Worm (Caenorhabditis elegans) whole organism, L2 larva: ENCODE data around the gene mask-1.

Experiments used
- C34F6.9 ChIP-seq: fragments of 150-350 bp; optimal IDR thresholded peaks from 2 replicates; lab custom pipeline; 2014; ENCODE audit warnings: missing biosample characterization, missing genetic modification characterization
- F13H6.1 ChIP-seq: sonication (generic microtip); optimal IDR thresholded peaks from 2 replicates; lab custom pipeline; 2016; ENCODE audit warnings: missing genetic modification characterization, missing compliant biosample characterization
- Y55F3AM.14 ChIP-seq: fragments of 200-800 bp; sonication (Bioruptor generic); optimal IDR thresholded peaks from 2 replicates; lab custom pipeline; 2018; ENCODE audit warnings: mild to moderate bottlenecking, missing genetic modification characterization, missing compliant biosample characterization
- alr-1 ChIP-seq: fragments of 150-350 bp; optimal IDR thresholded peaks from 2 replicates; lab custom pipeline; 2014; ENCODE audit warnings: missing biosample characterization, missing genetic modification characterization
- aly-2 ChIP-seq: fragments of 150-350 bp; optimal IDR thresholded peaks from 2 replicates; lab custom pipeline; 2014; ENCODE audit warnings: missing biosample characterization, missing genetic modification characterization
- ceh-16 ChIP-seq: fragments of 150-350 bp; optimal IDR thresholded peaks from 2 replicates; lab custom pipeline; 2014; ENCODE audit warnings: missing biosample characterization, missing genetic modification characterization
- ceh-82 ChIP-seq: fragments of 150-350 bp; optimal IDR thresholded peaks from 2 replicates; lab custom pipeline; 2014; ENCODE audit warnings: missing biosample characterization, missing genetic modification characterization
- crh-2 ChIP-seq: sonication (generic microtip); optimal IDR thresholded peaks from 2 replicates; lab custom pipeline; 2017; ENCODE audit warnings: missing biosample characterization, missing genetic modification characterization
- dmd-4 ChIP-seq: sonication (generic microtip); optimal IDR thresholded peaks from 2 replicates; lab custom pipeline; 2017; ENCODE audit warnings: missing biosample characterization, missing genetic modification characterization
- egl-27 ChIP-seq: sonication (generic microtip); optimal IDR thresholded peaks from 3 replicates; lab custom pipeline; 2017; ENCODE audit warnings: missing biosample characterization, missing genetic modification reagents, missing genetic modification characterization
- elt-3 ChIP-seq: sonication (generic microtip); optimal IDR thresholded peaks from 2 replicates; lab custom pipeline; 2017; ENCODE audit warnings: missing biosample characterization, missing genetic modification characterization
- fos-1 ChIP-seq: fragments of 150-350 bp; optimal IDR thresholded peaks from 2 replicates; lab custom pipeline; 2014; ENCODE audit warnings: missing biosample characterization, missing genetic modification characterization
- gmeb-1 ChIP-seq: fragments of 150-350 bp; optimal IDR thresholded peaks from 2 replicates; lab custom pipeline; 2014; ENCODE audit warnings: missing biosample characterization, missing genetic modification characterization
- lin-11 ChIP-seq: fragments of 150-350 bp; sonication (generic microtip); optimal IDR thresholded peaks from 2 replicates; lab custom pipeline; 2014; ENCODE audit warnings: missing biosample characterization, missing genetic modification characterization, inconsistent platforms, mixed read lengths
- lin-13 ChIP-seq: fragments of 150-350 bp; optimal IDR thresholded peaks from 2 replicates; lab custom pipeline; 2014; ENCODE audit warnings: missing biosample characterization, missing genetic modification reagents, missing genetic modification characterization
- lin-39 ChIP-seq: fragments of 150-350 bp; optimal IDR thresholded peaks from 2 replicates; lab custom pipeline; 2014; ENCODE audit warnings: missing biosample characterization, missing genetic modification reagents, missing genetic modification characterization
- lsy-2 ChIP-seq, 2 experiments: fragments of 150-350 bp in 1 of 2; sonication (generic microtip) in 1 of 2; optimal IDR thresholded peaks; 2 replicates each; lab custom pipeline; 2014 to 2017; ENCODE audit warnings: missing biosample characterization in 2 of 2, missing genetic modification characterization in 2 of 2
- mab-5 ChIP-seq: fragments of 150-350 bp; optimal IDR thresholded peaks from 2 replicates; lab custom pipeline; 2014; ENCODE audit warnings: missing biosample characterization, missing genetic modification characterization
- mdl-1 ChIP-seq, 2 experiments: fragments of 150-350 bp in 1 of 2; sonication (generic microtip) in 1 of 2; optimal IDR thresholded peaks; 2 replicates each; lab custom pipeline; 2017; ENCODE audit warnings: missing biosample characterization in 2 of 2, missing genetic modification characterization in 2 of 2
- nhr-10 ChIP-seq: sonication (generic microtip); optimal IDR thresholded peaks from 2 replicates; lab custom pipeline; 2017; ENCODE audit warnings: missing biosample characterization, missing genetic modification characterization
- nhr-12 ChIP-seq: fragments of 150-350 bp; optimal IDR thresholded peaks from 2 replicates; lab custom pipeline; 2014; ENCODE audit warnings: missing biosample characterization, missing genetic modification characterization
- nhr-129 ChIP-seq: fragments of 150-350 bp; optimal IDR thresholded peaks from 2 replicates; lab custom pipeline; 2014; ENCODE audit warnings: missing biosample characterization, missing genetic modification characterization
- nhr-21 ChIP-seq: fragments of 150-350 bp; optimal IDR thresholded peaks from 2 replicates; lab custom pipeline; 2014; ENCODE audit warnings: missing biosample characterization, missing genetic modification characterization
- nhr-23 ChIP-seq: fragments of 150-350 bp; optimal IDR thresholded peaks from 2 replicates; lab custom pipeline; 2014; ENCODE audit warnings: missing biosample characterization, missing genetic modification reagents, missing genetic modification characterization
- nhr-6 ChIP-seq: fragments of 150-350 bp; optimal IDR thresholded peaks from 2 replicates; lab custom pipeline; 2014; ENCODE audit warnings: missing biosample characterization, missing genetic modification characterization
- nhr-77 ChIP-seq: fragments of 150-350 bp; optimal IDR thresholded peaks from 2 replicates; lab custom pipeline; 2014; ENCODE audit warnings: missing biosample characterization, missing genetic modification characterization
- peb-1 ChIP-seq: fragments of 150-350 bp; optimal IDR thresholded peaks from 2 replicates; lab custom pipeline; 2014; ENCODE audit warnings: missing biosample characterization, missing genetic modification characterization
- sem-4 ChIP-seq: fragments of 150-350 bp; optimal IDR thresholded peaks from 2 replicates; lab custom pipeline; 2014; ENCODE audit warnings: missing biosample characterization, missing genetic modification reagents, missing genetic modification characterization
- sma-3 ChIP-seq: sonication (generic microtip); optimal IDR thresholded peaks from 2 replicates; lab custom pipeline; 2016; ENCODE audit warnings: missing genetic modification reagents, missing genetic modification characterization, missing compliant biosample characterization
- sma-9 ChIP-seq, 2 experiments: fragments of 150-350 bp in 1 of 2; sonication (generic microtip) in 1 of 2; optimal IDR thresholded peaks; 2 replicates each; lab custom pipeline; 2014 to 2016; ENCODE audit warnings: missing genetic modification characterization in 2 of 2, mild to moderate bottlenecking in 1 of 2, missing biosample characterization in 1 of 2, missing compliant biosample characterization in 1 of 2, missing genetic modification reagents in 1 of 2, moderate library complexity in 1 of 2
- snpc-4 ChIP-seq: fragments of 150-350 bp; optimal IDR thresholded peaks from 2 replicates; lab custom pipeline; 2014; ENCODE audit warnings: missing biosample characterization, missing genetic modification characterization
- unc-55 ChIP-seq: fragments of 150-350 bp; sonication (generic microtip); optimal IDR thresholded peaks from 3 replicates; lab custom pipeline; 2014; ENCODE audit warnings: missing biosample characterization, missing genetic modification reagents, missing genetic modification characterization
- zag-1 ChIP-seq: fragments of 150-350 bp; optimal IDR thresholded peaks from 2 replicates; lab custom pipeline; 2014; ENCODE audit warnings: missing biosample characterization, missing genetic modification characterization
- ztf-4 ChIP-seq: fragments of 150-350 bp; optimal IDR thresholded peaks from 2 replicates; lab custom pipeline; 2014; ENCODE audit warnings: missing biosample characterization, missing genetic modification characterization

mask-1 gene

ce11 chrIV:10382894-10383293 is 8.2 kb downstream of the mask-1 start:
- TF ChIP-seq lin-39 (tag; lab: Kevin White, UChicago) (no peak), nhr-23 (tag; lab: Kevin White, UChicago) (no peak)

- no peak for TF ChIP-seq nhr-12 (tag; lab: Kevin White, UChicago)
- TF ChIP-seq, all 48 proteins: peak for 0
Measured at ce11 chrIV:10387113-10387512, 12.4 kb downstream of the mask-1 start, which contains the start of gene nfu-1. TSS of gene nfu-1 (plus strand) at chrIV:10387413.

ce11 chrIV:10388263-10388662 is 13.6 kb downstream of the mask-1 start, which contains the start of gene R10H10.3:
TSS of gene R10H10.3 (plus strand) at chrIV:10388505.
- TF ChIP-seq nhr-10 = no peak
- peak; percentile 89 for TF ChIP-seq fos-1 (tag; lab: Kevin White, UChicago)
- no peak for TF ChIP-seq elt-3 (tag; lab: Kevin White, UChicago)
- TF ChIP-seq, all 48 proteins: peak for 1

- no peak for TF ChIP-seq zag-1 (tag; lab: Kevin White, UChicago)
- TF ChIP-seq Y55F3AM.14 = no peak
- no peak for TF ChIP-seq lin-13 (GFP tag; lab: Kevin White, UChicago)
- no peak for TF ChIP-seq nhr-12 (tag; lab: Kevin White, UChicago)
- TF ChIP-seq dmd-4 (tag; lab: Kevin White, UChicago) = no peak
- TF ChIP-seq nhr-21 = no peak
- TF ChIP-seq nhr-10 = no peak
- TF ChIP-seq ceh-16 (tag; lab: Kevin White, UChicago) = no peak
- no peak for TF ChIP-seq ztf-4 (tag; lab: Kevin White, UChicago)
- no peak for TF ChIP-seq lin-11
- no peak for TF ChIP-seq aly-2 (tag; lab: Kevin White, UChicago)
Measured at ce11 chrIV:10391827-10392226, 17.1 kb downstream of the mask-1 start, which contains the start of gene spe-26. TSS of gene spe-26 (minus strand) at chrIV:10391927.

ce11 chrIV:10394858-10395257 is 20.2 kb downstream of the mask-1 start, which contains the start of gene R10H10.4:
TSS of gene R10H10.4 (minus strand) at chrIV:10394958.
- TF ChIP-seq ceh-82 = no peak
- TF ChIP-seq mab-5 (tag; lab: Kevin White, UChicago) = no peak

- no peak for TF ChIP-seq mab-5 (tag; lab: Kevin White, UChicago)
- peak; percentile 3 for TF ChIP-seq C34F6.9
Measured at ce11 chrIV:10396827-10397226, 22.1 kb downstream of the mask-1 start.

- TF ChIP-seq mab-5 (tag; lab: Kevin White, UChicago) = no peak
- no peak for TF ChIP-seq lin-13 (GFP tag; lab: Kevin White, UChicago)
- TF ChIP-seq sma-9 (GFP tag; optimal IDR thresholded peaks at IDR 0.05; lab: Kevin White, UChicago) = peak; percentile 13
- no peak for TF ChIP-seq sma-9 (tag; optimal IDR thresholded peaks at IDR 0.05; lab: Kevin White, UChicago)
- TF ChIP-seq alr-1 = no peak
- no peak for TF ChIP-seq nhr-10
- peak; percentile 36 for TF ChIP-seq sem-4 (tag; lab: Kevin White, UChicago)
- peak; percentile 15 for TF ChIP-seq C34F6.9
- no peak for TF ChIP-seq unc-55 (GFP tag; lab: Kevin White, UChicago)
- peak in 1 of 2 experiments; percentile 6 for TF ChIP-seq lsy-2 (tag; optimal IDR thresholded peaks at IDR 0.05; lab: Kevin White, UChicago)
Measured at ce11 chrIV:10398244-10398643, 23.5 kb downstream of the mask-1 start.

- TF ChIP-seq crh-2 = peak; percentile 59
- peak; percentile 22 for TF ChIP-seq Y55F3AM.14
- peak; percentile 78 for TF ChIP-seq nhr-129 (tag; lab: Kevin White, UChicago)
- TF ChIP-seq nhr-77 = no peak
- TF ChIP-seq lin-11 = peak; percentile 69
- peak; percentile 22 for TF ChIP-seq egl-27 (tag; lab: Kevin White, UChicago)
- peak; percentile 27 for TF ChIP-seq fos-1 (tag; lab: Kevin White, UChicago)
- no peak for TF ChIP-seq peb-1 (tag; lab: Kevin White, UChicago)
- no peak for TF ChIP-seq nhr-12 (tag; lab: Kevin White, UChicago)
- TF ChIP-seq F13H6.1 = peak; percentile 91
- peak; percentile 25 to 62 for TF ChIP-seq lsy-2 (tag; optimal IDR thresholded peaks at IDR 0.05; lab: Kevin White, UChicago)
- peak; percentile 85 for TF ChIP-seq zag-1 (tag; lab: Kevin White, UChicago)
- TF ChIP-seq sem-4 (tag; lab: Kevin White, UChicago) = peak; percentile 52
- TF ChIP-seq nhr-21 = peak; percentile 22
- no peak for TF ChIP-seq nhr-23 (tag; lab: Kevin White, UChicago)
- TF ChIP-seq lin-13 (GFP tag; lab: Kevin White, UChicago) = peak; percentile 28
- peak; percentile 82 for TF ChIP-seq sma-9 (GFP tag; optimal IDR thresholded peaks at IDR 0.05; lab: Kevin White, UChicago)
- no peak for TF ChIP-seq sma-9 (tag; optimal IDR thresholded peaks at IDR 0.05; lab: Kevin White, UChicago)
- no peak for TF ChIP-seq nhr-10
- TF ChIP-seq nhr-6 (tag; lab: Kevin White, UChicago) = peak; percentile 56
- peak; percentile 38 for TF ChIP-seq snpc-4
- TF ChIP-seq sma-3 (GFP tag; lab: Kevin White, UChicago) = no peak
- TF ChIP-seq unc-55 (GFP tag; lab: Kevin White, UChicago) = peak; percentile 67
- peak; percentile 32 to 35 for TF ChIP-seq mdl-1 (tag; optimal IDR thresholded peaks at IDR 0.05; lab: Kevin White, UChicago)
- TF ChIP-seq gmeb-1 = no peak
Measured at ce11 chrIV:10403193-10404058, 28.7 kb downstream of the mask-1 start, which contains the start of gene gpa-7. TSS of gene gpa-7 (plus strand) at chrIV:10404008.
